Fruit fly (Drosophila melanogaster) S2 (cell line): ENCODE results near the gene Top3alpha.

Source experiments
- CG8478 ChIP-seq: fragments of >200 bp; optimal IDR thresholded peaks from 2 replicates; lab custom pipeline; 2018
- CTCF ChIP-seq, 2 experiments: fragments of >200 bp; optimal IDR thresholded peaks; 2 replicates each; lab custom pipeline; 2018

DNA sequence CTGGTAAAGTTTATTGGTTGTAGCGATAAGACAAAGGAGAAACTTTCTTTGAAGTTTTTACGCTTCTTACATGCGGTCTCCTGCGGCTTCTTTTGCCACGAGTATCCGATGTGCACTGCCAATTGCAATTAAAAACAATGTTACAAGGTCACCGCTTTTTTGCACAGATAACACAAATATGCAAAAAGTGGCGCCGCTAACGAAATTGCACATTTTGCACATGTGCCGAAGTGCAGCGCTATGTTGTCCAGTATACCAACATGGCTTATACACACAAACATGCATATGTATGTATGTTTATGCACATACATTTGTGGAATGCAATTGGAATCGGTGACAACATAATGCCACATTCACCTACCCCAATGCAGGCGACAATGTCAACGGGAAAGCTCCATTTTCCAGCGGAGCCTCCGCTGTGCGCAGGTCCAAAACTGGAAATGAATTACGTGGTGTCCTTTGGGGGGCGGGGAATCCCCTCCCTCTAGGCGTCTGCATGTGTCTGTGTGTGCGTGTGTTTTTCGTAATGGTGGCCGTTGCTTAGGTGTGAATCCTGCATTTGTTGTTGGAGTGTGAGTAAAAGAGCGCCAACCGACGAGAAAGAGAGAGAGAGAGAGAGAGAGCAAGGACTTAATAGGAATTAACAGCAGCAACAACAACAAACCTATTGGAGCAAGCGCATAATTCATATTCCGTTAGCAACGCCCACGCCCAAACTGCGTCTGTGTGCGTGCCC, 18.6 kb upstream of the Top3alpha start:
- TF ChIP-seq CTCF (optimal IDR thresholded peaks at IDR 0.05; lab: Kevin White, UChicago) (no peak), CG8478 (no peak)
